Worm (Caenorhabditis elegans) whole organism, L2 larva: ENCODE measurements around the gene B0303.4.

Experiments
- egl-27 ChIP-seq: sonication (generic microtip); optimal IDR thresholded peaks from 3 replicates; lab custom pipeline; 2017; ENCODE audit warnings: missing biosample characterization, missing genetic modification reagents, missing genetic modification characterization
- nhr-11 ChIP-seq: fragments of 150-350 bp; optimal IDR thresholded peaks from 2 replicates; lab custom pipeline; 2014; ENCODE audit warnings: missing biosample characterization, missing genetic modification characterization
- unc-62 ChIP-seq: fragments of 150-350 bp; optimal IDR thresholded peaks from 2 replicates; lab custom pipeline; 2014; ENCODE audit warnings: missing biosample characterization, missing genetic modification reagents, missing genetic modification characterization

- no peak for TF ChIP-seq egl-27 (tag; lab: Kevin White, UChicago)
- no peak for TF ChIP-seq nhr-11 (tag; lab: Kevin White, UChicago)
- no peak for TF ChIP-seq unc-62 (GFP tag; lab: Kevin White, UChicago)
These were observed 10.8 kb downstream of the B0303.4 start, which contains the start of the genes sdz-1 and vps-33.1 for ce11 chrIII:8700289-8700957.
